Worm (Caenorhabditis elegans) whole organism, young adult: ENCODE data around the gene selt-1.1.
A peak's percentile ranks its signal among the peaks of the same experiment; 100 is the strongest.

ENCODE experiments used
- B0261.1 ChIP-seq: sonication (generic microtip); optimal IDR thresholded peaks from 2 replicates; lab custom pipeline; 2016; ENCODE audit warnings: mild to moderate bottlenecking, missing genetic modification characterization, moderate library complexity, missing compliant biosample characterization
- B0336.3 ChIP-seq: fragments of 200-800 bp; sonication (Bioruptor generic); IDR thresholded peaks from 2 replicates; pipeline ENCODE4 v1.3.6; 2022; ENCODE audit warnings: missing genetic modification characterization, missing compliant biosample characterization
- C17E4.6 ChIP-seq: fragments of 200-800 bp; sonication (Bioruptor generic); IDR thresholded peaks from 2 replicates; pipeline ENCODE4 v1.3.6; 2022; ENCODE audit warnings: missing genetic modification reagents, missing genetic modification characterization, missing compliant biosample characterization
- D2030.7 ChIP-seq: fragments of 200-800 bp; sonication (Bioruptor generic); IDR thresholded peaks from 2 replicates; pipeline ENCODE4 v1.3.6; 2022; ENCODE audit warnings: missing genetic modification reagents, missing genetic modification characterization, missing compliant biosample characterization
- F55B11.4 ChIP-seq: sonication (generic microtip); optimal IDR thresholded peaks from 2 replicates; lab custom pipeline; 2016; ENCODE audit warnings: missing compliant biosample characterization, missing genetic modification characterization, borderline replicate concordance; ENCODE audit not compliant: insufficient read depth
- K11D2.4 ChIP-seq: fragments of 200-800 bp; sonication (Bioruptor generic); IDR thresholded peaks from 2 replicates; pipeline ENCODE4 v1.3.6; 2022; ENCODE audit warnings: missing genetic modification reagents, missing genetic modification characterization, missing compliant biosample characterization
- K12H6.12 ChIP-seq: fragments of 200-800 bp; sonication (Bioruptor generic); optimal IDR thresholded peaks from 2 replicates; lab custom pipeline; 2018; ENCODE audit warnings: mild to moderate bottlenecking, missing genetic modification characterization, missing compliant biosample characterization
- T07F8.4 ChIP-seq: sonication (generic microtip); optimal IDR thresholded peaks from 2 replicates; lab custom pipeline; 2016; ENCODE audit warnings: mild to moderate bottlenecking, missing genetic modification characterization, moderate library complexity, missing compliant biosample characterization
- T26A5.8 ChIP-seq: sonication (generic microtip); optimal IDR thresholded peaks from 2 replicates; lab custom pipeline; 2016; ENCODE audit warnings: missing genetic modification characterization, missing compliant biosample characterization
- Y56A3A.18 ChIP-seq: fragments of 200-800 bp; sonication (Bioruptor generic); IDR thresholded peaks from 2 replicates; pipeline ENCODE4 v1.3.6; 2022; ENCODE audit warnings: missing genetic modification reagents, missing genetic modification characterization, missing compliant biosample characterization
- ZK185.1 ChIP-seq: sonication (generic microtip); optimal IDR thresholded peaks from 2 replicates; lab custom pipeline; 2016; ENCODE audit warnings: mild to moderate bottlenecking, missing genetic modification characterization, missing compliant biosample characterization; ENCODE audit not compliant: poor library complexity, severe bottlenecking
- aptf-3 ChIP-seq: fragments of 200-800 bp; sonication (Bioruptor generic); IDR thresholded peaks from 2 replicates; pipeline ENCODE4 v1.3.6; 2022; ENCODE audit warnings: missing genetic modification characterization, missing compliant biosample characterization
- attf-5 ChIP-seq: fragments of 200-800 bp; sonication (Bioruptor generic); optimal IDR thresholded peaks from 2 replicates; lab custom pipeline; 2018; ENCODE audit warnings: mild to moderate bottlenecking, missing genetic modification characterization, missing compliant biosample characterization
- cebp-2 ChIP-seq: fragments of 200-800 bp; sonication (Bioruptor generic); IDR thresholded peaks from 2 replicates; pipeline ENCODE4 v1.3.6; 2022; ENCODE audit warnings: missing genetic modification characterization, missing compliant biosample characterization
- ceh-27 ChIP-seq: fragments of 200-800 bp; sonication (Bioruptor generic); optimal IDR thresholded peaks from 2 replicates; lab custom pipeline; 2018; ENCODE audit warnings: mild to moderate bottlenecking, missing genetic modification characterization, moderate library complexity, missing compliant biosample characterization
- ceh-58 ChIP-seq: fragments of 200-800 bp; sonication (Bioruptor generic); IDR thresholded peaks from 2 replicates; pipeline ENCODE4 v1.3.6; 2022; ENCODE audit warnings: missing genetic modification characterization, missing compliant biosample characterization
- ceh-91 ChIP-seq: fragments of 200-800 bp; sonication (Bioruptor generic); IDR thresholded peaks from 2 replicates; pipeline ENCODE4 v1.3.6; 2022; ENCODE audit warnings: missing genetic modification reagents, missing genetic modification characterization, missing compliant biosample characterization
- dox-1 ChIP-seq: fragments of 200-800 bp; sonication (Bioruptor generic); IDR thresholded peaks from 2 replicates; pipeline ENCODE4 v1.3.6; 2022; ENCODE audit warnings: missing genetic modification reagents, missing genetic modification characterization, missing compliant biosample characterization
- dpff-1 ChIP-seq: sonication (generic microtip); optimal IDR thresholded peaks from 2 replicates; lab custom pipeline; 2017; ENCODE audit warnings: mild to moderate bottlenecking, missing genetic modification characterization, missing compliant biosample characterization
- efl-1 ChIP-seq: fragments of 150-350 bp; optimal IDR thresholded peaks from 2 replicates; lab custom pipeline; 2014; ENCODE audit warnings: missing biosample characterization, missing genetic modification reagents, missing genetic modification characterization
- gei-17 ChIP-seq: fragments of 200-800 bp; sonication (Bioruptor generic); optimal IDR thresholded peaks from 2 replicates; lab custom pipeline; 2018; ENCODE audit warnings: mild to moderate bottlenecking, missing genetic modification characterization, missing compliant biosample characterization
- lag-1 ChIP-seq: fragments of 200-800 bp; sonication (Bioruptor generic); IDR thresholded peaks from 2 replicates; pipeline ENCODE4 v1.3.6; 2022; ENCODE audit warnings: missing genetic modification reagents, missing genetic modification characterization, missing compliant biosample characterization
- let-526 ChIP-seq: fragments of 200-800 bp; sonication (Bioruptor generic); IDR thresholded peaks from 2 replicates; pipeline ENCODE4 v1.3.6; 2022; ENCODE audit warnings: missing genetic modification reagents, missing genetic modification characterization, missing compliant biosample characterization
- let-607 ChIP-seq, 2 experiments: fragments of 200-800 bp in 1 of 2; sonication (Bioruptor generic) in 1 of 2; sonication (generic microtip) in 1 of 2; optimal IDR thresholded peaks; 2 replicates each; lab custom pipeline; 2016 to 2018; ENCODE audit warnings: mild to moderate bottlenecking in 2 of 2, missing compliant biosample characterization in 2 of 2, missing genetic modification characterization in 2 of 2, moderate library complexity in 2 of 2, missing genotype in 1 of 2
- lin-35 ChIP-seq, 3 experiments: fragments of 150-350 bp in 2 of 3; sonication (generic microtip) in 1 of 3; optimal IDR thresholded peaks; 2 replicates each; lab custom pipeline; 2014 to 2018; ENCODE audit warnings: missing biosample characterization in 3 of 3, missing genetic modification characterization in 3 of 3, missing genetic modification reagents in 3 of 3
- lin-40 ChIP-seq: sonication (generic microtip); optimal IDR thresholded peaks from 2 replicates; lab custom pipeline; 2016; ENCODE audit warnings: missing genetic modification characterization, mild to moderate bottlenecking, missing compliant biosample characterization, missing genotype, missing genetic modification reagents
- lin-54 ChIP-seq: fragments of 200-800 bp; sonication (Bioruptor generic); optimal IDR thresholded peaks from 2 replicates; lab custom pipeline; 2018; ENCODE audit warnings: mild to moderate bottlenecking, missing genetic modification characterization, missing compliant biosample characterization
- lir-1 ChIP-seq: fragments of 200-800 bp; sonication (Bioruptor generic); conservative IDR thresholded peaks from 2 replicates; pipeline ENCODE4 v1.3.6; 2022; ENCODE audit warnings: missing genetic modification reagents, missing genetic modification characterization, missing compliant biosample characterization
- madf-3 ChIP-seq: fragments of 200-800 bp; sonication (Bioruptor generic); IDR thresholded peaks from 2 replicates; pipeline ENCODE4 v1.3.6; 2022; ENCODE audit warnings: missing genetic modification reagents, missing genetic modification characterization, missing compliant biosample characterization
- mes-4 ChIP-seq: sonication (generic microtip); optimal IDR thresholded peaks from 2 replicates; lab custom pipeline; 2016; ENCODE audit warnings: missing genotype, missing genetic modification characterization, missing compliant biosample characterization
- nhr-80 ChIP-seq: sonication (generic microtip); optimal IDR thresholded peaks from 2 replicates; lab custom pipeline; 2016; ENCODE audit warnings: missing genetic modification characterization, missing compliant biosample characterization
- pbrm-1 ChIP-seq: fragments of 200-800 bp; sonication (Bioruptor generic); IDR thresholded peaks from 2 replicates; pipeline ENCODE4 v1.3.6; 2022; ENCODE audit warnings: missing genetic modification reagents, missing genetic modification characterization, missing compliant biosample characterization
- rcor-1 ChIP-seq: fragments of 200-800 bp; sonication (Bioruptor generic); IDR thresholded peaks from 2 replicates; pipeline ENCODE4 v1.3.6; 2022; ENCODE audit warnings: missing genetic modification reagents, missing genetic modification characterization, missing compliant biosample characterization
- repo-1 ChIP-seq: sonication (generic microtip); optimal IDR thresholded peaks from 2 replicates; lab custom pipeline; 2017; ENCODE audit warnings: mild to moderate bottlenecking, missing genetic modification characterization, missing compliant biosample characterization
- sea-2 ChIP-seq: fragments of 200-800 bp; sonication (Bioruptor generic); IDR thresholded peaks from 2 replicates; pipeline ENCODE4 v1.3.6; 2022; ENCODE audit warnings: missing genetic modification characterization, missing compliant biosample characterization
- snpc-4 ChIP-seq, 5 experiments: fragments of 150-350 bp in 1 of 5; sonication (generic microtip) in 4 of 5; optimal IDR thresholded peaks; 2 replicates each; lab custom pipeline; 2014 to 2018; ENCODE audit warnings: missing genetic modification characterization in 5 of 5, missing biosample characterization in 3 of 5, antibody characterized with exemption in 2 of 5, mild to moderate bottlenecking in 2 of 5, missing compliant biosample characterization in 2 of 5, missing genotype in 2 of 5, moderate library complexity in 2 of 5, missing genetic modification reagents in 1 of 5
- somi-1 ChIP-seq: fragments of 200-800 bp; sonication (Bioruptor generic); optimal IDR thresholded peaks from 2 replicates; lab custom pipeline; 2018; ENCODE audit warnings: mild to moderate bottlenecking, missing genetic modification characterization, missing compliant biosample characterization
- sptf-2 ChIP-seq: fragments of 200-800 bp; sonication (Bioruptor generic); optimal IDR thresholded peaks from 2 replicates; lab custom pipeline; 2018; ENCODE audit warnings: mild to moderate bottlenecking, missing genetic modification characterization, missing compliant biosample characterization
- tbp1 ChIP-seq: fragments of 200-800 bp; sonication (Bioruptor generic); optimal IDR thresholded peaks from 2 replicates; lab custom pipeline; 2018; ENCODE audit warnings: mild to moderate bottlenecking, missing genetic modification characterization, missing compliant biosample characterization
- tlf-1 ChIP-seq: fragments of 200-800 bp; sonication (Bioruptor generic); optimal IDR thresholded peaks from 2 replicates; lab custom pipeline; 2018; ENCODE audit warnings: mild to moderate bottlenecking, missing genetic modification characterization, missing compliant biosample characterization
- unc-62 ChIP-seq: fragments of 150-350 bp; optimal IDR thresholded peaks from 2 replicates; lab custom pipeline; 2014; ENCODE audit warnings: missing biosample characterization, missing genetic modification reagents, missing genetic modification characterization
- zfh-2 ChIP-seq: fragments of 200-800 bp; sonication (Bioruptor generic); conservative IDR thresholded peaks from 2 replicates; pipeline ENCODE4 v1.3.6; 2022; ENCODE audit warnings: missing genetic modification reagents, missing genetic modification characterization, missing compliant biosample characterization
- zim-3 ChIP-seq: sonication (generic microtip); optimal IDR thresholded peaks from 2 replicates; lab custom pipeline; 2017; ENCODE audit warnings: mild to moderate bottlenecking, missing genetic modification characterization, moderate library complexity, missing compliant biosample characterization
- ztf-22 ChIP-seq: fragments of 200-800 bp; sonication (Bioruptor generic); optimal IDR thresholded peaks from 2 replicates; lab custom pipeline; 2018; ENCODE audit warnings: mild to moderate bottlenecking, missing genetic modification characterization, moderate library complexity, missing compliant biosample characterization
- ztf-26 ChIP-seq: sonication (generic microtip); optimal IDR thresholded peaks from 2 replicates; lab custom pipeline; 2017; ENCODE audit warnings: missing genetic modification characterization, missing compliant biosample characterization
- ztf-3 ChIP-seq: fragments of 200-800 bp; sonication (Bioruptor generic); optimal IDR thresholded peaks from 2 replicates; lab custom pipeline; 2018; ENCODE audit warnings: mild to moderate bottlenecking, missing genetic modification characterization, missing compliant biosample characterization
- ztf-6 ChIP-seq: fragments of 200-800 bp; sonication (Bioruptor generic); IDR thresholded peaks from 2 replicates; pipeline ENCODE4 v1.3.6; 2022; ENCODE audit warnings: missing genetic modification reagents, missing genetic modification characterization, missing compliant biosample characterization

selt-1.1 gene

ce11 chrX:11522058-11522757, 24.1 kb downstream of the selt-1.1 start, which contains the start of gene sdc-2:
sdc-2 (plus strand) TSS chrX:11522707.
- 0 out of 2 replicates have a peak, but pooled peaks have one; percentile 18 for TF ChIP-seq lir-1 (GFP tag; lab: Robert Waterston, UW)
- peak; percentile 77 for TF ChIP-seq nhr-80 (tag; lab: Kevin White, UChicago)
- TF ChIP-seq ztf-3 (GFP tag; lab: Kevin White, UChicago): no peak
- TF ChIP-seq dpff-1 (tag; lab: Kevin White, UChicago): no peak
- TF ChIP-seq tlf-1 (GFP tag; lab: Kevin White, UChicago): peak; percentile 69
- TF ChIP-seq dox-1 (GFP tag; lab: Robert Waterston, UW): peak; percentile 86
- peak; percentile 81; the same call in 1 of the 2 replicates for TF ChIP-seq Y56A3A.18 (GFP tag; lab: Robert Waterston, UW)
- TF ChIP-seq B0336.3 (GFP tag; lab: Robert Waterston, UW): peak; percentile 66
- peak in 1 of 2 experiments; percentile 5 for TF ChIP-seq let-607 (tag; optimal IDR thresholded peaks at IDR 0.05; lab: Kevin White, UChicago)
- TF ChIP-seq pbrm-1: no peak
- no peak for TF ChIP-seq C17E4.6 (GFP tag; lab: Robert Waterston, UW)
- peak; percentile 66 for TF ChIP-seq ztf-26
- no peak for TF ChIP-seq zim-3 (tag; lab: Kevin White, UChicago)
- TF ChIP-seq T07F8.4: no peak
- no peak for TF ChIP-seq mes-4 (tag; lab: Kevin White, UChicago)
- TF ChIP-seq K11D2.4: peak; percentile 69; the same call in 1 of the 2 replicates
- TF ChIP-seq sptf-2 (GFP tag; lab: Kevin White, UChicago): no peak
- no peak for TF ChIP-seq aptf-3 (GFP tag; lab: Robert Waterston, UW)
- no peak for TF ChIP-seq zfh-2 (GFP tag; lab: Robert Waterston, UW)
- TF ChIP-seq K12H6.12 (tag; lab: Kevin White, UChicago): peak; percentile 37
- no peak for TF ChIP-seq ztf-6
- TF ChIP-seq D2030.7 (GFP tag; lab: Robert Waterston, UW): no peak
- peak; percentile 65 for TF ChIP-seq ZK185.1 (tag; lab: Kevin White, UChicago)
- peak; percentile 2 for TF ChIP-seq unc-62 (GFP tag; lab: Kevin White, UChicago)
- peak in 1 of 3 experiments; percentile 83 for TF ChIP-seq lin-35 (GFP tag; optimal IDR thresholded peaks at IDR 0.05; lab: Kevin White, UChicago)
- TF ChIP-seq ceh-27: peak; percentile 45
- TF ChIP-seq attf-5 (GFP tag; lab: Kevin White, UChicago): peak; percentile 20
- no peak for TF ChIP-seq efl-1 (GFP tag; lab: Kevin White, UChicago)
- TF ChIP-seq F55B11.4 (tag; lab: Kevin White, UChicago): no peak
- no peak for TF ChIP-seq cebp-2 (GFP tag; lab: Robert Waterston, UW)
- TF ChIP-seq rcor-1: peak; percentile 73
- no peak for TF ChIP-seq let-526 (GFP tag; lab: Robert Waterston, UW)
- TF ChIP-seq sea-2 (GFP tag; lab: Robert Waterston, UW): no peak
- TF ChIP-seq tbp1 (GFP tag; lab: Kevin White, UChicago): peak; percentile 64
- peak; percentile 63 for TF ChIP-seq repo-1
- TF ChIP-seq lag-1: no peak
- TF ChIP-seq lin-40 (tag; lab: Kevin White, UChicago): peak; percentile 91
- TF ChIP-seq ceh-91: no peak
- TF ChIP-seq T26A5.8 (tag; lab: Kevin White, UChicago): no peak
- no peak for TF ChIP-seq ceh-58
- TF ChIP-seq madf-3 (GFP tag; lab: Robert Waterston, UW): no peak
- TF ChIP-seq B0261.1 (tag; lab: Kevin White, UChicago): peak; percentile 22
- no peak for TF ChIP-seq ztf-22 (GFP tag; lab: Kevin White, UChicago)
- TF ChIP-seq gei-17 (GFP tag; lab: Kevin White, UChicago): peak; percentile 93
- TF ChIP-seq snpc-4 (GFP tag; optimal IDR thresholded peaks at IDR 0.05; lab: Kevin White, UChicago): no peak
- TF ChIP-seq snpc-4 (tag; optimal IDR thresholded peaks at IDR 0.05; lab: Kevin White, UChicago): peak in 2 of 4 experiments; percentile 3 to 38
- no peak for TF ChIP-seq lin-54 (GFP tag; lab: Kevin White, UChicago)
- peak; percentile 64 for TF ChIP-seq somi-1
